Worm (Caenorhabditis elegans) whole organism, L2 larva: Measurements from ENCODE around the gene F38A6.4.

ENCODE experiments used
- R02D3.7 ChIP-seq: fragments of 150-350 bp; optimal IDR thresholded peaks from 2 replicates; lab custom pipeline; 2014; ENCODE audit warnings: missing biosample characterization, missing genetic modification characterization
- ZK546.5 ChIP-seq: sonication (generic microtip); optimal IDR thresholded peaks from 2 replicates; lab custom pipeline; 2017; ENCODE audit warnings: missing biosample characterization, missing genetic modification characterization
- ama-1 ChIP-seq: fragments of 150-350 bp; optimal IDR thresholded peaks from 2 replicates; lab custom pipeline; 2018; ENCODE audit warnings: inconsistent platforms
- fos-1 ChIP-seq: fragments of 150-350 bp; optimal IDR thresholded peaks from 2 replicates; lab custom pipeline; 2014; ENCODE audit warnings: missing biosample characterization, missing genetic modification characterization
- nhr-11 ChIP-seq: fragments of 150-350 bp; optimal IDR thresholded peaks from 2 replicates; lab custom pipeline; 2014; ENCODE audit warnings: missing biosample characterization, missing genetic modification characterization
- nhr-12 ChIP-seq: fragments of 150-350 bp; optimal IDR thresholded peaks from 2 replicates; lab custom pipeline; 2014; ENCODE audit warnings: missing biosample characterization, missing genetic modification characterization
- nhr-129 ChIP-seq: fragments of 150-350 bp; optimal IDR thresholded peaks from 2 replicates; lab custom pipeline; 2014; ENCODE audit warnings: missing biosample characterization, missing genetic modification characterization
- nhr-6 ChIP-seq: fragments of 150-350 bp; optimal IDR thresholded peaks from 2 replicates; lab custom pipeline; 2014; ENCODE audit warnings: missing biosample characterization, missing genetic modification characterization
- unc-62 ChIP-seq: fragments of 150-350 bp; optimal IDR thresholded peaks from 2 replicates; lab custom pipeline; 2014; ENCODE audit warnings: missing biosample characterization, missing genetic modification reagents, missing genetic modification characterization
- ztf-11 ChIP-seq: sonication (generic microtip); optimal IDR thresholded peaks from 2 replicates; lab custom pipeline; 2017; ENCODE audit warnings: missing biosample characterization, missing genetic modification characterization

DNA sequence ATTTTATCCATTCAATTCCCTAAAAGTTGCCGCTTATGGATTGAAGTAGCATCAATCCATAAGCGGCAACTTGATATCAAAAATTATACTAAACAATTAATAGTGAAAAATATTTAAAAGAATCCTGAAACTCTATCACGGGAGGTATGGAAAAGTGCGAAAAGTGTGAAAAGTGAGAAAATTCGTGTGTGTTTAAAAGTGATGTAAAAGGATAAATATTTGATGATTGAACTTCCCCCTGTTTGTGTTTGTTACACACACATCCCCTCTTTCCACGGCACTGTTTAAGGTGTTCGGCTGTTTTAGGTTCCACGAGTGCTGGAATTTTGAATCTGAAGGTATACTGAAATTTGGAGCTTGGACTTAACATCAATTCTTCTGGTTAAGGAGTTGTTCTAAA lies 27.2 kb downstream of the F38A6.4 start:
- TF ChIP-seq ZK546.5 (tag; lab: Kevin White, UChicago) (no peak), nhr-129 (no peak), nhr-11 (tag; lab: Kevin White, UChicago) (no peak), ama-1 (no peak), ztf-11 (tag; lab: Kevin White, UChicago) (no peak), unc-62 (GFP tag; lab: Kevin White, UChicago) (no peak), fos-1 (tag; lab: Kevin White, UChicago) (no peak), nhr-12 (tag; lab: Kevin White, UChicago) (no peak), nhr-6 (tag; lab: Kevin White, UChicago) (no peak), R02D3.7 (tag; lab: Kevin White, UChicago) (no peak)
